Fruit fly (Drosophila melanogaster) whole organism, embryonic: ENCODE results near the gene Acsx1L.

ENCODE experiments used
- BEAF-32 ChIP-seq: fragments of 200-800 bp; sonication (Bioruptor generic); optimal IDR thresholded peaks from 3 replicates; lab custom pipeline; 2017; ENCODE audit warnings: missing biosample characterization, missing genetic modification characterization, mild to moderate bottlenecking, moderate library complexity, missing genetic modification reagents
- Bdp1 ChIP-seq: fragments of 200-800 bp; sonication (Bioruptor generic); optimal IDR thresholded peaks from 3 replicates; lab custom pipeline; 2016; ENCODE audit warnings: missing biosample characterization, missing genetic modification characterization
- CG10147 ChIP-seq: fragments of 200-800 bp; sonication (Bioruptor generic); optimal IDR thresholded peaks from 2 replicates; lab custom pipeline; 2019; ENCODE audit warnings: missing biosample characterization, mild to moderate bottlenecking, missing genetic modification characterization, moderate library complexity
- CG10431 ChIP-seq: fragments of 200-800 bp; sonication (Bioruptor generic); optimal IDR thresholded peaks from 3 replicates; lab custom pipeline; 2018; ENCODE audit warnings: missing biosample characterization, mild to moderate bottlenecking, missing genetic modification characterization
- CG11398 ChIP-seq: fragments of 200-800 bp; sonication (Bioruptor generic); optimal IDR thresholded peaks from 2 replicates; lab custom pipeline; 2016; ENCODE audit warnings: missing biosample characterization, missing genetic modification characterization
- CG12104 ChIP-seq: fragments of 200-800 bp; sonication (Bioruptor generic); optimal IDR thresholded peaks from 3 replicates; lab custom pipeline; 2016; ENCODE audit warnings: missing biosample characterization, missing genetic modification characterization
- CG12155 ChIP-seq: fragments of 200-800 bp; sonication (Bioruptor generic); optimal IDR thresholded peaks from 3 replicates; lab custom pipeline; 2016; ENCODE audit warnings: missing biosample characterization, missing genetic modification characterization
- CG12219 ChIP-seq: fragments of 200-800 bp; sonication (Bioruptor generic); optimal IDR thresholded peaks from 3 replicates; lab custom pipeline; 2018; ENCODE audit warnings: missing biosample characterization, mild to moderate bottlenecking, missing genetic modification characterization
- CG15601 ChIP-seq: fragments of 200-800 bp; sonication (Bioruptor generic); optimal IDR thresholded peaks from 3 replicates; lab custom pipeline; 2019; ENCODE audit warnings: missing biosample characterization, mild to moderate bottlenecking, missing genetic modification characterization, moderate library complexity
- CG17359 ChIP-seq: fragments of 200-800 bp; sonication (Bioruptor generic); optimal IDR thresholded peaks from 3 replicates; lab custom pipeline; 2018; ENCODE audit warnings: missing biosample characterization, mild to moderate bottlenecking, missing genetic modification characterization, moderate library complexity
- CG17829 ChIP-seq: fragments of 200-800 bp; optimal IDR thresholded peaks from 2 replicates; lab custom pipeline; 2019; ENCODE audit warnings: missing biosample characterization, mild to moderate bottlenecking, missing genetic modification characterization, moderate library complexity
- CG2202 ChIP-seq: fragments of 200-800 bp; sonication (Bioruptor generic); optimal IDR thresholded peaks from 2 replicates; lab custom pipeline; 2018; ENCODE audit warnings: missing biosample characterization, mild to moderate bottlenecking, missing genetic modification characterization
- CG2875 ChIP-seq: fragments of 200-800 bp; sonication (Bioruptor generic); optimal IDR thresholded peaks from 2 replicates; lab custom pipeline; 2017; ENCODE audit warnings: missing biosample characterization, mild to moderate bottlenecking, missing genetic modification characterization, missing genetic modification reagents
- CG33557 ChIP-seq: fragments of 200-800 bp; sonication (Bioruptor generic); optimal IDR thresholded peaks from 2 replicates; lab custom pipeline; 2019; ENCODE audit warnings: missing biosample characterization, mild to moderate bottlenecking, missing genetic modification characterization, moderate library complexity
- CG34224 ChIP-seq: fragments of 200-800 bp; sonication (Bioruptor generic); IDR thresholded peaks from 3 replicates; pipeline ENCODE4 v1.3.6; 2022; ENCODE audit warnings: missing biosample characterization, missing genetic modification characterization; ENCODE audit not compliant: partially characterized antibody
- CG34376 ChIP-seq: fragments of 200-800 bp; sonication (Bioruptor generic); optimal IDR thresholded peaks from 2 replicates; lab custom pipeline; 2018; ENCODE audit warnings: missing biosample characterization, mild to moderate bottlenecking, missing genetic modification characterization
- CG34422 ChIP-seq: fragments of 200-800 bp; sonication (Bioruptor generic); IDR thresholded peaks from 3 replicates; pipeline ENCODE4 v1.3.6; 2022; ENCODE audit warnings: missing biosample characterization, missing genetic modification characterization
- CG3995 ChIP-seq: fragments of 200-800 bp; sonication (Bioruptor generic); optimal IDR thresholded peaks from 3 replicates; lab custom pipeline; 2016; ENCODE audit warnings: missing biosample characterization, missing genetic modification characterization
- CG4707 ChIP-seq: fragments of 200-800 bp; sonication (Bioruptor generic); optimal IDR thresholded peaks from 2 replicates; lab custom pipeline; 2018; ENCODE audit warnings: missing biosample characterization, mild to moderate bottlenecking, missing genetic modification characterization, moderate library complexity
- CG6654 ChIP-seq: fragments of 200-800 bp; sonication (Bioruptor generic); optimal IDR thresholded peaks from 2 replicates; lab custom pipeline; 2017; ENCODE audit warnings: missing biosample characterization, mild to moderate bottlenecking, missing genetic modification characterization
- CG8388 ChIP-seq: fragments of 200-800 bp; sonication (Bioruptor generic); optimal IDR thresholded peaks from 2 replicates; lab custom pipeline; 2019; ENCODE audit warnings: missing biosample characterization, mild to moderate bottlenecking, missing genetic modification characterization, moderate library complexity
- Camta ChIP-seq: fragments of 200-800 bp; sonication (Bioruptor generic); optimal IDR thresholded peaks from 2 replicates; lab custom pipeline; 2016; ENCODE audit warnings: missing biosample characterization, missing genetic modification characterization
- Eip74EF ChIP-seq, 2 experiments: fragments of 200-800 bp in 1 of 2; fragments of >200 bp in 1 of 2; sonication (Bioruptor generic) in 1 of 2; optimal IDR thresholded peaks; 2 replicates each; lab custom pipeline; 2017 to 2019; ENCODE audit warnings: missing biosample characterization in 2 of 2, missing genetic modification characterization in 2 of 2, mild to moderate bottlenecking in 1 of 2, moderate library complexity in 1 of 2
- Ets97D ChIP-seq: fragments of 200-800 bp; sonication (Bioruptor generic); optimal IDR thresholded peaks from 3 replicates; lab custom pipeline; 2016; ENCODE audit warnings: missing biosample characterization, missing genetic modification characterization
- Fer1 ChIP-seq: fragments of 200-800 bp; sonication (Bioruptor generic); optimal IDR thresholded peaks from 2 replicates; lab custom pipeline; 2017; ENCODE audit warnings: missing biosample characterization, mild to moderate bottlenecking, missing genetic modification characterization
- Neu2 ChIP-seq: fragments of 200-800 bp; sonication (Bioruptor generic); optimal IDR thresholded peaks from 3 replicates; lab custom pipeline; 2016; ENCODE audit warnings: missing biosample characterization, missing genetic modification characterization, borderline replicate concordance
- Scr ChIP-seq: fragments of 200-800 bp; sonication (Bioruptor generic); IDR thresholded peaks from 2 replicates; pipeline ENCODE4 v1.3.6; 2022; ENCODE audit warnings: missing biosample characterization, missing genetic modification characterization; ENCODE audit not compliant: partially characterized antibody
- Six4 ChIP-seq: fragments of 200-800 bp; sonication (Bioruptor generic); optimal IDR thresholded peaks from 2 replicates; lab custom pipeline; 2016; ENCODE audit warnings: missing biosample characterization, missing genetic modification characterization
- Stat92E ChIP-seq, 3 experiments: fragments of >200 bp in 2 of 3; fragments of 200-800 bp in 1 of 3; sonication (Bioruptor generic) in 1 of 3; optimal IDR thresholded peaks; 2 replicates each; lab custom pipeline; 2017 to 2019; ENCODE audit warnings: missing biosample characterization in 3 of 3, missing genetic modification characterization in 3 of 3, mild to moderate bottlenecking in 1 of 3, moderate library complexity in 1 of 3
- aop ChIP-seq: fragments of 200-800 bp; sonication (Bioruptor generic); IDR thresholded peaks from 2 replicates; pipeline ENCODE4 v1.3.6; 2022; ENCODE audit warnings: missing biosample characterization, missing genetic modification characterization
- br ChIP-seq: fragments of >200 bp; optimal IDR thresholded peaks from 2 replicates; lab custom pipeline; 2017
- bsh ChIP-seq, 2 experiments: fragments of 200-800 bp; sonication (Bioruptor generic); optimal IDR thresholded peaks; 2 replicates each; lab custom pipeline; 2017 to 2018; ENCODE audit warnings: mild to moderate bottlenecking in 2 of 2, missing biosample characterization in 2 of 2, missing genetic modification characterization in 2 of 2, moderate library complexity in 1 of 2
- cas ChIP-seq: fragments of 200-800 bp; sonication (Bioruptor generic); IDR thresholded peaks from 2 replicates; pipeline ENCODE4 v1.3.6; 2022; ENCODE audit warnings: missing biosample characterization, missing genetic modification characterization
- caup ChIP-seq: fragments of 200-800 bp; sonication (Bioruptor generic); optimal IDR thresholded peaks from 3 replicates; lab custom pipeline; 2017; ENCODE audit warnings: missing biosample characterization, mild to moderate bottlenecking, missing genetic modification characterization, moderate library complexity; ENCODE audit not compliant: severe bottlenecking
- crp ChIP-seq, 2 experiments: fragments of 200-800 bp; sonication (Bioruptor generic); optimal IDR thresholded peaks; 2 replicates in 1 of 2; 3 replicates in 1 of 2; lab custom pipeline; 2017; ENCODE audit warnings: missing biosample characterization in 2 of 2, missing genetic modification characterization in 2 of 2, mild to moderate bottlenecking in 1 of 2, moderate library complexity in 1 of 2
- dm ChIP-seq: fragments of 200-800 bp; sonication (Bioruptor generic); optimal IDR thresholded peaks from 3 replicates; lab custom pipeline; 2016; ENCODE audit warnings: missing biosample characterization, missing genetic modification characterization
- eve ChIP-seq, 2 experiments: fragments of >200 bp; optimal IDR thresholded peaks; 2 replicates each; lab custom pipeline; 2017; ENCODE audit warnings: missing biosample characterization in 2 of 2, missing genetic modification characterization in 2 of 2
- fd64A ChIP-seq: fragments of 200-800 bp; sonication (Bioruptor generic); optimal IDR thresholded peaks from 3 replicates; lab custom pipeline; 2018; ENCODE audit warnings: missing biosample characterization, mild to moderate bottlenecking, missing genetic modification characterization
- gcm2 ChIP-seq: fragments of 200-800 bp; sonication (Bioruptor generic); optimal IDR thresholded peaks from 2 replicates; lab custom pipeline; 2016; ENCODE audit warnings: missing biosample characterization, missing genetic modification characterization
- inv ChIP-seq: fragments of 200-800 bp; sonication (Bioruptor generic); IDR thresholded peaks from 2 replicates; pipeline ENCODE4 v1.3.6; 2022; ENCODE audit warnings: missing biosample characterization, missing genetic modification characterization; ENCODE audit not compliant: partially characterized antibody
- mam ChIP-seq: fragments of 200-800 bp; sonication (Bioruptor generic); optimal IDR thresholded peaks from 3 replicates; lab custom pipeline; 2016; ENCODE audit warnings: missing biosample characterization, missing genetic modification characterization
- sqz ChIP-seq: fragments of 200-800 bp; sonication (Bioruptor generic); optimal IDR thresholded peaks from 3 replicates; lab custom pipeline; 2018; ENCODE audit warnings: missing biosample characterization, mild to moderate bottlenecking, missing genetic modification characterization
- unc-4 ChIP-seq: fragments of 200-800 bp; sonication (Bioruptor generic); IDR thresholded peaks from 2 replicates; pipeline ENCODE4 v1.3.6; 2022; ENCODE audit warnings: missing biosample characterization, missing genetic modification characterization; ENCODE audit not compliant: partially characterized antibody
- zen ChIP-seq: fragments of 200-800 bp; sonication (Bioruptor generic); optimal IDR thresholded peaks from 3 replicates; lab custom pipeline; 2018; ENCODE audit warnings: missing biosample characterization, mild to moderate bottlenecking, missing genetic modification characterization, moderate library complexity

The Acsx1L gene

dm6 chr3R:19822138-19822537, 49.1 kb upstream of the Acsx1L start (continued):
- TF ChIP-seq CG2875 (GFP tag; lab: Kevin White, UChicago) (peak; percentile 9), CG2202 (tag; lab: Kevin White, UChicago) (peak; percentile 17), Scr (GFP tag; lab: Robert Waterston, UW) (no peak), cas (GFP tag; lab: Robert Waterston, UW) (no peak), CG12219 (GFP tag; lab: Kevin White, UChicago) (peak; percentile 26), CG4707 (GFP tag; lab: Kevin White, UChicago) (peak; percentile 28), CG15601 (tag; lab: Kevin White, UChicago) (peak; percentile 57), CG34224 (GFP tag; lab: Robert Waterston, UW) (no peak), CG3995 (GFP tag; lab: Kevin White, UChicago) (no peak), mam (GFP tag; lab: Kevin White, UChicago) (no peak), br (lab: Kevin White, UChicago) (no peak), sqz (no peak), fd64A (GFP tag; lab: Kevin White, UChicago) (peak; percentile 29), aop (GFP tag; lab: Robert Waterston, UW) (no peak), crp (GFP tag; optimal IDR thresholded peaks at IDR 0.05; lab: Kevin White, UChicago) (no peak), CG12104 (no peak), CG12155 (no peak), CG10431 (GFP tag; lab: Kevin White, UChicago) (peak; percentile 2), Six4 (GFP tag; lab: Kevin White, UChicago) (no peak), CG10147 (GFP tag; lab: Kevin White, UChicago) (no peak), Camta (GFP tag; lab: Kevin White, UChicago) (no peak), unc-4 (GFP tag; lab: Robert Waterston, UW) (no peak), CG34376 (no peak), Bdp1 (GFP tag; lab: Kevin White, UChicago) (no peak), dm (GFP tag; lab: Kevin White, UChicago) (no peak), CG17829 (tag; lab: Kevin White, UChicago) (no peak), Eip74EF (GFP tag; optimal IDR thresholded peaks at IDR 0.05; lab: Kevin White, UChicago) (no peak), Fer1 (GFP tag; lab: Kevin White, UChicago) (no peak), BEAF-32 (GFP tag; lab: Kevin White, UChicago) (no peak), gcm2 (GFP tag; lab: Kevin White, UChicago) (no peak), Stat92E (GFP tag; optimal IDR thresholded peaks at IDR 0.05; lab: Kevin White, UChicago) (peak in 1 of 3 experiments; percentile 54), Ets97D (no peak), caup (GFP tag; lab: Kevin White, UChicago) (no peak), CG33557 (GFP tag; lab: Kevin White, UChicago) (peak; percentile 48), zen (no peak), CG17359 (tag; lab: Kevin White, UChicago) (peak; percentile 0), CG8388 (GFP tag; lab: Kevin White, UChicago) (no peak), CG34422 (no peak), CG6654 (GFP tag; lab: Kevin White, UChicago) (no peak), CG11398 (GFP tag; lab: Kevin White, UChicago) (no peak), Neu2 (GFP tag; lab: Kevin White, UChicago) (no peak), eve (GFP tag; optimal IDR thresholded peaks at IDR 0.05; lab: Kevin White, UChicago) (no peak), inv (GFP tag; lab: Robert Waterston, UW) (no peak), bsh (GFP tag; optimal IDR thresholded peaks at IDR 0.05; lab: Kevin White, UChicago) (peak in 1 of 2 experiments; percentile 45)
